Fruit fly (Drosophila melanogaster) whole organism, embryonic: ENCODE results near the gene Kdm2.

Source experiments
- Awh ChIP-seq: fragments of 200-800 bp; sonication (Bioruptor generic); IDR thresholded peaks from 2 replicates; pipeline ENCODE4, ENCODE4 v1.3.6; 2022; ENCODE audit warnings: missing biosample characterization, missing genetic modification characterization
- Bteb2 ChIP-seq: fragments of 200-800 bp; sonication (Bioruptor generic); optimal IDR thresholded peaks from 2 replicates; lab custom pipeline; 2016; ENCODE audit warnings: missing biosample characterization, missing genetic modification characterization
- CG1024 ChIP-seq: fragments of 200-800 bp; sonication (Bioruptor generic); IDR thresholded peaks from 2 replicates; pipeline ENCODE4 v1.3.6; 2022; ENCODE audit warnings: missing biosample characterization, missing genetic modification characterization
- CG11560 ChIP-seq: fragments of 200-800 bp; sonication (Bioruptor generic); IDR thresholded peaks from 3 replicates; pipeline ENCODE4 v1.3.6; 2022; ENCODE audit warnings: missing biosample characterization, missing genetic modification characterization
- CG13424 ChIP-seq: fragments of 200-800 bp; sonication (Bioruptor generic); optimal IDR thresholded peaks from 2 replicates; lab custom pipeline; 2019; ENCODE audit warnings: missing biosample characterization, mild to moderate bottlenecking, missing genetic modification characterization, moderate library complexity
- CG1602 ChIP-seq: fragments of 200-800 bp; sonication (Bioruptor generic); optimal IDR thresholded peaks from 3 replicates; lab custom pipeline; 2016; ENCODE audit warnings: missing biosample characterization, missing genetic modification characterization
- CG17568 ChIP-seq: fragments of 200-800 bp; sonication (Bioruptor generic); optimal IDR thresholded peaks from 2 replicates; lab custom pipeline; 2018; ENCODE audit warnings: missing biosample characterization, mild to moderate bottlenecking, missing genetic modification characterization, moderate library complexity
- CG17612 ChIP-seq: fragments of 200-800 bp; sonication (Bioruptor generic); IDR thresholded peaks from 2 replicates; pipeline ENCODE4 v1.3.6; 2022; ENCODE audit warnings: missing biosample characterization, missing genetic modification characterization
- CG2120 ChIP-seq: fragments of 200-800 bp; sonication (Bioruptor generic); optimal IDR thresholded peaks from 3 replicates; lab custom pipeline; 2016; ENCODE audit warnings: missing biosample characterization, missing genetic modification characterization
- CG2678 ChIP-seq: fragments of 200-800 bp; sonication (Bioruptor generic); optimal IDR thresholded peaks from 3 replicates; lab custom pipeline; 2019; ENCODE audit warnings: missing biosample characterization, mild to moderate bottlenecking, missing genetic modification characterization, moderate library complexity
- CG3163 ChIP-seq: fragments of 200-800 bp; sonication (Bioruptor generic); optimal IDR thresholded peaks from 3 replicates; lab custom pipeline; 2016; ENCODE audit warnings: missing biosample characterization, missing genetic modification characterization
- CG4730 ChIP-seq: fragments of 200-800 bp; sonication (Bioruptor generic); IDR thresholded peaks from 2 replicates; pipeline ENCODE4 v1.3.6; 2022; ENCODE audit warnings: missing biosample characterization, missing genetic modification characterization
- CG6175 ChIP-seq: fragments of 200-800 bp; sonication (Bioruptor generic); IDR thresholded peaks from 3 replicates; pipeline ENCODE4 v1.3.6; 2022; ENCODE audit warnings: missing biosample characterization, missing genetic modification characterization
- CG6272 ChIP-seq: fragments of 200-800 bp; sonication (Bioruptor generic); IDR thresholded peaks from 2 replicates; pipeline ENCODE4 v1.3.6; 2022; ENCODE audit warnings: missing biosample characterization, missing genetic modification characterization
- CG7372 ChIP-seq: fragments of 200-800 bp; sonication (Bioruptor generic); IDR thresholded peaks from 2 replicates; pipeline ENCODE4 v1.3.6; 2022; ENCODE audit warnings: missing biosample characterization, missing genetic modification characterization
- CG7928 ChIP-seq: fragments of 200-800 bp; sonication (Bioruptor generic); optimal IDR thresholded peaks from 2 replicates; lab custom pipeline; 2017; ENCODE audit warnings: missing biosample characterization, mild to moderate bottlenecking, missing genetic modification characterization
- CG8089 ChIP-seq: fragments of 200-800 bp; sonication (Bioruptor generic); optimal IDR thresholded peaks from 3 replicates; lab custom pipeline; 2016; ENCODE audit warnings: missing biosample characterization, missing genetic modification characterization
- CG8765 ChIP-seq: fragments of 200-800 bp; sonication (Bioruptor generic); IDR thresholded peaks from 2 replicates; pipeline ENCODE4 v1.3.6; 2022; ENCODE audit warnings: missing biosample characterization, missing genetic modification characterization
- CG9876 ChIP-seq: fragments of 200-800 bp; sonication (Bioruptor generic); optimal IDR thresholded peaks from 2 replicates; lab custom pipeline; 2016; ENCODE audit warnings: missing biosample characterization, missing genetic modification characterization
- Camta ChIP-seq: fragments of 200-800 bp; sonication (Bioruptor generic); optimal IDR thresholded peaks from 2 replicates; lab custom pipeline; 2016; ENCODE audit warnings: missing biosample characterization, missing genetic modification characterization
- D19B ChIP-seq: fragments of 200-800 bp; sonication (Bioruptor generic); optimal IDR thresholded peaks from 2 replicates; lab custom pipeline; 2017; ENCODE audit warnings: missing biosample characterization, mild to moderate bottlenecking, missing genetic modification characterization
- Dip3 ChIP-seq: fragments of 200-800 bp; sonication (Bioruptor generic); optimal IDR thresholded peaks from 3 replicates; lab custom pipeline; 2016; ENCODE audit warnings: missing biosample characterization, missing genetic modification characterization
- Dref ChIP-seq: fragments of 200-800 bp; sonication (Bioruptor generic); IDR thresholded peaks from 2 replicates; pipeline ENCODE4 v1.3.6; 2022; ENCODE audit warnings: missing biosample characterization, missing genetic modification characterization
- E2f1 ChIP-seq: fragments of 200-800 bp; sonication (Bioruptor generic); IDR thresholded peaks from 2 replicates; pipeline ENCODE4 v1.3.6; 2022; ENCODE audit warnings: missing biosample characterization, missing genetic modification characterization
- GATAe ChIP-seq: fragments of 200-800 bp; sonication (Bioruptor generic); conservative IDR thresholded peaks from 2 replicates; pipeline ENCODE4 v1.3.6; 2022; ENCODE audit warnings: missing biosample characterization, missing genetic modification characterization
- Hr3 ChIP-seq: fragments of 200-800 bp; sonication (Bioruptor generic); optimal IDR thresholded peaks from 3 replicates; lab custom pipeline; 2016; ENCODE audit warnings: missing biosample characterization, missing genetic modification characterization
- Hr78 ChIP-seq, 2 experiments: fragments of 200-800 bp in 1 of 2; fragments of >200 bp in 1 of 2; sonication (Bioruptor generic) in 1 of 2; optimal IDR thresholded peaks; 2 replicates each; lab custom pipeline; 2017 to 2019; ENCODE audit warnings: missing biosample characterization in 2 of 2, missing genetic modification characterization in 2 of 2, mild to moderate bottlenecking in 1 of 2, moderate library complexity in 1 of 2
- Pdp1 ChIP-seq, 2 experiments: fragments of 200-800 bp; sonication (Bioruptor generic); optimal IDR thresholded peaks; 3 replicates each; lab custom pipeline; 2016; ENCODE audit warnings: missing biosample characterization in 2 of 2, missing genetic modification characterization in 2 of 2, mild to moderate bottlenecking in 1 of 2, moderate library complexity in 1 of 2
- Ravus ChIP-seq: fragments of 200-800 bp; sonication (Bioruptor generic); IDR thresholded peaks from 2 replicates; pipeline ENCODE4 v1.3.6; 2022; ENCODE audit warnings: missing biosample characterization, missing genetic modification characterization
- Sox102F ChIP-seq: fragments of 200-800 bp; sonication (Bioruptor generic); optimal IDR thresholded peaks from 2 replicates; lab custom pipeline; 2018; ENCODE audit warnings: missing biosample characterization, mild to moderate bottlenecking, missing genetic modification characterization, moderate library complexity
- TFAM ChIP-seq: fragments of 200-800 bp; sonication (Bioruptor generic); optimal IDR thresholded peaks from 2 replicates; lab custom pipeline; 2017; ENCODE audit warnings: missing biosample characterization, missing genetic modification characterization, inconsistent platforms
- ci ChIP-seq: fragments of 200-800 bp; sonication (Bioruptor generic); IDR thresholded peaks from 3 replicates; pipeline ENCODE4 v1.3.6; 2022; ENCODE audit warnings: missing biosample characterization, missing genetic modification characterization
- esg ChIP-seq: fragments of 200-800 bp; sonication (Bioruptor generic); conservative IDR thresholded peaks from 2 replicates; pipeline ENCODE4 v1.3.6; 2022; ENCODE audit warnings: missing biosample characterization, missing genetic modification characterization
- fd96Cb ChIP-seq: fragments of 200-800 bp; sonication (Bioruptor generic); optimal IDR thresholded peaks from 2 replicates; lab custom pipeline; 2018; ENCODE audit warnings: missing biosample characterization, mild to moderate bottlenecking, missing genetic modification characterization, moderate library complexity
- ham ChIP-seq: fragments of 200-800 bp; sonication (Bioruptor generic); IDR thresholded peaks from 2 replicates; pipeline ENCODE4 v1.3.6; 2022; ENCODE audit warnings: missing biosample characterization, missing genetic modification characterization
- her ChIP-seq: fragments of 200-800 bp; sonication (Bioruptor generic); optimal IDR thresholded peaks from 2 replicates; lab custom pipeline; 2016; ENCODE audit warnings: missing biosample characterization, missing genetic modification characterization
- hth ChIP-seq: fragments of >200 bp; optimal IDR thresholded peaks from 2 replicates; lab custom pipeline; 2017; ENCODE audit warnings: inconsistent platforms
- ind ChIP-seq: fragments of 200-800 bp; sonication (Bioruptor generic); optimal IDR thresholded peaks from 3 replicates; lab custom pipeline; 2016; ENCODE audit warnings: missing biosample characterization, missing genetic modification characterization
- kay ChIP-seq: fragments of 200-800 bp; sonication (Bioruptor generic); optimal IDR thresholded peaks from 2 replicates; lab custom pipeline; 2016; ENCODE audit warnings: missing biosample characterization, missing genetic modification characterization
- ken ChIP-seq: fragments of 200-800 bp; sonication (Bioruptor generic); IDR thresholded peaks from 3 replicates; pipeline ENCODE4 v1.3.6; 2022; ENCODE audit warnings: missing biosample characterization, missing genetic modification characterization
- lov ChIP-seq, 2 experiments: fragments of 200-800 bp in 1 of 2; fragments of >200 bp in 1 of 2; sonication (Bioruptor generic) in 1 of 2; IDR thresholded peaks in 1 of 2; optimal IDR thresholded peaks in 1 of 2; 2 replicates in 1 of 2; 3 replicates in 1 of 2; pipeline versions ENCODE4 v1.3.6 to Lab custom; 2017 to 2022; ENCODE audit warnings: missing biosample characterization in 1 of 2, missing genetic modification characterization in 1 of 2
- nmo ChIP-seq: fragments of 200-800 bp; sonication (Bioruptor generic); optimal IDR thresholded peaks from 2 replicates; lab custom pipeline; 2018; ENCODE audit warnings: missing biosample characterization, mild to moderate bottlenecking, missing genetic modification characterization, moderate library complexity
- pzg ChIP-seq: fragments of 200-800 bp; sonication (Bioruptor generic); optimal IDR thresholded peaks from 3 replicates; lab custom pipeline; 2018; ENCODE audit warnings: missing biosample characterization, mild to moderate bottlenecking, missing genetic modification characterization, moderate library complexity
- sima ChIP-seq: fragments of 200-800 bp; sonication (Bioruptor generic); optimal IDR thresholded peaks from 2 replicates; lab custom pipeline; 2016; ENCODE audit warnings: missing biosample characterization, missing genetic modification characterization
- sna ChIP-seq: fragments of 200-800 bp; sonication (Bioruptor generic); IDR thresholded peaks from 2 replicates; pipeline ENCODE4 v1.3.6; 2022; ENCODE audit warnings: missing biosample characterization, missing genetic modification characterization; ENCODE audit not compliant: partially characterized antibody
- trh ChIP-seq: fragments of 200-800 bp; sonication (Bioruptor generic); optimal IDR thresholded peaks from 2 replicates; lab custom pipeline; 2016; ENCODE audit warnings: missing biosample characterization, missing genetic modification characterization
- tup ChIP-seq: fragments of 200-800 bp; sonication (Bioruptor generic); optimal IDR thresholded peaks from 2 replicates; lab custom pipeline; 2016; ENCODE audit warnings: missing biosample characterization, mild to moderate bottlenecking, missing genetic modification characterization, moderate library complexity
- wek ChIP-seq: fragments of 200-800 bp; sonication (Bioruptor generic); optimal IDR thresholded peaks from 3 replicates; lab custom pipeline; 2018; ENCODE audit warnings: missing biosample characterization, mild to moderate bottlenecking, missing genetic modification characterization, moderate library complexity
- wor ChIP-seq: fragments of 200-800 bp; sonication (Bioruptor generic); IDR thresholded peaks from 2 replicates; pipeline ENCODE4 v1.3.6; 2022; ENCODE audit warnings: missing biosample characterization, missing genetic modification characterization
- z ChIP-seq: fragments of 200-800 bp; sonication (Bioruptor generic); IDR thresholded peaks from 3 replicates; pipeline ENCODE4 v1.3.6; 2022; ENCODE audit warnings: missing biosample characterization, missing genetic modification characterization

Gene Kdm2

dm6 chr3R:9031797-9032418 lies 20.4 kb upstream of the Kdm2 start (continued):
- TF ChIP-seq TFAM (peak; percentile 14), Dip3 (GFP tag; lab: Kevin White, UChicago) (peak; percentile 88), CG3163 (GFP tag; lab: Kevin White, UChicago) (peak; percentile 54), CG2678 (tag; lab: Kevin White, UChicago) (peak; percentile 87), sima (GFP tag; lab: Kevin White, UChicago) (peak; percentile 8), CG11560 (peak; percentile 69; the same call in 2 of the 3 replicates), wek (peak; percentile 46), wor (GFP tag; lab: Robert Waterston, UW) (peak; percentile 85), CG17568 (GFP tag; lab: Kevin White, UChicago) (peak; percentile 85), CG1602 (GFP tag; lab: Kevin White, UChicago) (peak; percentile 82), CG6272 (GFP tag; lab: Robert Waterston, UW) (peak; percentile 80), Awh (peak; percentile 94), GATAe (peak; percentile 30; the same call in 1 of the 2 replicates), hth (no peak), CG8765 (GFP tag; lab: Robert Waterston, UW) (peak; percentile 47; the same call in 1 of the 2 replicates), CG6175 (peak; percentile 74; the same call in 2 of the 3 replicates), ci (GFP tag; lab: Robert Waterston, UW) (peak; percentile 97), Hr78 (GFP tag; optimal IDR thresholded peaks at IDR 0.05; lab: Kevin White, UChicago) (peak in 1 of 2 experiments; percentile 46), fd96Cb (peak; percentile 87), z (GFP tag; lab: Robert Waterston, UW) (no peak), ind (GFP tag; lab: Kevin White, UChicago) (peak; percentile 87), Pdp1 (GFP tag; optimal IDR thresholded peaks at IDR 0.05; lab: Kevin White, UChicago) (peak; percentile 63 to 83), CG2120 (peak; percentile 92), pzg (GFP tag; lab: Kevin White, UChicago) (peak; percentile 1), kay (GFP tag; lab: Kevin White, UChicago) (peak; percentile 77), Camta (GFP tag; lab: Kevin White, UChicago) (peak; percentile 81), sna (no peak), CG13424 (tag; lab: Kevin White, UChicago) (peak; percentile 86), CG8089 (GFP tag; lab: Kevin White, UChicago) (peak; percentile 73), lov (optimal IDR thresholded peaks at IDR 0.05; lab: Kevin White, UChicago) (no peak), lov (GFP tag; IDR thresholded peaks at IDR 0.05; lab: Robert Waterston, UW) (peak; percentile 85), ken (GFP tag; lab: Robert Waterston, UW) (peak; percentile 90), CG4730 (GFP tag; lab: Robert Waterston, UW) (peak; percentile 91), Ravus (peak; percentile 55), trh (GFP tag; lab: Kevin White, UChicago) (no peak), Dref (GFP tag; lab: Robert Waterston, UW) (no peak), her (peak; percentile 77), Sox102F (GFP tag; lab: Kevin White, UChicago) (peak; percentile 96), E2f1 (GFP tag; lab: Robert Waterston, UW) (peak; percentile 86), Hr3 (peak; percentile 82), esg (peak; percentile 92), CG17612 (no peak), CG1024 (peak; percentile 82), D19B (GFP tag; lab: Kevin White, UChicago) (peak; percentile 78), tup (GFP tag; lab: Kevin White, UChicago) (peak; percentile 83), CG9876 (GFP tag; lab: Kevin White, UChicago) (no peak), ham (GFP tag; lab: Robert Waterston, UW) (no peak), CG7372 (GFP tag; lab: Robert Waterston, UW) (peak; percentile 88), Bteb2 (GFP tag; lab: Kevin White, UChicago) (peak; percentile 79), nmo (GFP tag; lab: Kevin White, UChicago) (peak; percentile 82), CG7928 (peak; percentile 63)
